Fruit fly (Drosophila melanogaster): ENCODE results near the gene tHMG2.

Gene tHMG2

dm6 chr3R:22465984-22466530 is 26.7 kb upstream of the tHMG2 start, which contains the start of gene Pebp1:
TSS of gene Pebp1 (plus strand) at chr3R:22466034.
- TF ChIP-seq ttk (optimal IDR thresholded peaks at IDR 0.05) (no peak), Sin3A (optimal IDR thresholded peaks at IDR 0.05) (no peak), psq (optimal IDR thresholded peaks at IDR 0.05) (no peak), h (optimal IDR thresholded peaks at IDR 0.05) (no peak), insv (optimal IDR thresholded peaks at IDR 0.05) (no peak), Myc (optimal IDR thresholded peaks at IDR 0.05) (no peak)

dm6 chr3R:22467939-22468571 is 24.7 kb upstream of the tHMG2 start, which contains the start of the genes CG5377 and Nrx-1:
TSS of gene CG5377 (minus strand) at chr3R:22468157.
TSS of gene Nrx-1 (plus strand) at chr3R:22468512.
- TF ChIP-seq ttk (optimal IDR thresholded peaks at IDR 0.05), result no peak
- no peak for TF ChIP-seq h (optimal IDR thresholded peaks at IDR 0.05)
- no peak for TF ChIP-seq Sin3A (optimal IDR thresholded peaks at IDR 0.05)
- no peak for TF ChIP-seq psq (optimal IDR thresholded peaks at IDR 0.05)
- no peak for TF ChIP-seq insv (optimal IDR thresholded peaks at IDR 0.05)

DNA sequence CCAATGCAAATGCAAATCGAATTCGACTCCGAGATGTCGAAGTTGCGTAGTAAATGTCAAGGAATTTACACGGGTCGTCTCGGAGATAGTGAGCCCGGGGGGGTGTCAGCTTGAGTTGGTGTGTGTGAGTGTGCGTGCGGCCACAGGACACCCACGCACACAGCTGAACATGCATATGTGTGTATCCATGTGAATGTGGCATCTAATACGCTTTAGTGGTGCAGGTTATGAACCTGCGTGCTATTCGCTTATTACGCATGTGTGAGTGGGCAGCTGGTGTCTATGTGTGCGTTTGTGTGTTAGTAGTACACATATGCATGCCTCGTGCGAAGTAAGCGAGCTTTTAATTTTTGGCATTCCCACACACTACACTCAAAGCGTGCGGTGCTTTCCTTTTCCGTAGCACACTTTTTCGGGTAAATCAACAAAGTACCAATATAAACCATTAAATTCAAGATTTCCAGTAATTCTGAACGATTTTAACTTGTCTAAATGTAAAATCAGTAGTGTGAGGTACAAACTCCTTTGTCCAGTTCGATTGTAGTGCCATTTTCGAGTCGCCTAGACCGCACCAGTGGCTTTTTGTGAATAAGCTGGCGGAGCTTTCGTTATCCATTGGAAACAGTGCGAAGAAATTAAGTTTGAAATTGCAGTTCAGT is 23.8 kb upstream of the tHMG2 start:
- TF ChIP-seq h (optimal IDR thresholded peaks at IDR 0.05) (no peak), ttk (optimal IDR thresholded peaks at IDR 0.05) (no peak), Sin3A (optimal IDR thresholded peaks at IDR 0.05) (no peak), psq (optimal IDR thresholded peaks at IDR 0.05) (no peak), insv (optimal IDR thresholded peaks at IDR 0.05) (no peak), Myc (optimal IDR thresholded peaks at IDR 0.05) (no peak)

- TF ChIP-seq Myc (optimal IDR thresholded peaks at IDR 0.05) (no peak), ttk (optimal IDR thresholded peaks at IDR 0.05) (no peak), h (optimal IDR thresholded peaks at IDR 0.05) (no peak), insv (optimal IDR thresholded peaks at IDR 0.05) (no peak), Sin3A (optimal IDR thresholded peaks at IDR 0.05) (no peak), psq (optimal IDR thresholded peaks at IDR 0.05) (no peak)
Observed at dm6 chr3R:22470064-22470463, 22.7 kb upstream of the tHMG2 start.

DNA sequence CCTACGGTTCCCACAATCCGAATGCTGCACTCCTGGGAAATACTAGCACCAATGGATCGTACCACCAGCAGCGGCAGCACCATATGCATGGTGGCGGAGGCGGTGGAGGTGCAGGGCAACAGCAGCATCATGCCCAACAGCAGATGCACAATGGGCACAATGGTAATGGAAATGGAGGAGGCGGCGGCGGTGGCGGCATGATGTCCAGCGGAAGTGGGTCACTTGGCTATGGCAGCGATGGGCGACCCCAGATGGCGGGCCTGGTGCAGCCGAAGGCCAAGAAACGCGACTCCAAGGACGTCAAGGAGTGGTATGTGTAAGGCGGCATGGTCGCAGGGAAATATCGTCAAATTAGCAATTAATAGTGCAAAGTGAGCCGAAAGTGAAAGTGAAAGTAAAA is 9.2 kb upstream of the tHMG2 start:
- TF ChIP-seq insv (optimal IDR thresholded peaks at IDR 0.05) (no peak), psq (optimal IDR thresholded peaks at IDR 0.05) (no peak), ttk (optimal IDR thresholded peaks at IDR 0.05) (no peak)

- TF ChIP-seq Myc (optimal IDR thresholded peaks at IDR 0.05), result no peak
- no peak for TF ChIP-seq insv (optimal IDR thresholded peaks at IDR 0.05)
Observed at dm6 chr3R:22487037-22487492, 5.7 kb upstream of the tHMG2 start, which contains the start of gene Pfdn5. TSS of gene Pfdn5 (plus strand) at chr3R:22487039.

- TF ChIP-seq ttk (optimal IDR thresholded peaks at IDR 0.05) (no peak), h (optimal IDR thresholded peaks at IDR 0.05) (no peak), psq (optimal IDR thresholded peaks at IDR 0.05) (no peak), Sin3A (optimal IDR thresholded peaks at IDR 0.05) (no peak), Myc (optimal IDR thresholded peaks at IDR 0.05) (no peak), insv (optimal IDR thresholded peaks at IDR 0.05) (no peak)
Observed at dm6 chr3R:22488855-22489254, 3.9 kb upstream of the tHMG2 start, which contains the start of gene CG5376. TSS of gene CG5376 (minus strand) at chr3R:22488955.

dm6 chr3R:22491088-22491879 is 1.5 kb upstream of the tHMG2 start, which contains the start of the genes CCT1 and tHMG1:
TSS of gene CCT1 (minus strand) at chr3R:22491439.
TSS of gene tHMG1 (plus strand) at chr3R:22491829.
- TF ChIP-seq insv (optimal IDR thresholded peaks at IDR 0.05) (no peak), Myc (optimal IDR thresholded peaks at IDR 0.05) (no peak), Sin3A (optimal IDR thresholded peaks at IDR 0.05) (no peak), ttk (optimal IDR thresholded peaks at IDR 0.05) (no peak), h (optimal IDR thresholded peaks at IDR 0.05) (no peak), psq (optimal IDR thresholded peaks at IDR 0.05) (no peak)

- no peak for TF ChIP-seq psq (optimal IDR thresholded peaks at IDR 0.05)
- TF ChIP-seq insv (optimal IDR thresholded peaks at IDR 0.05), result no peak
- TF ChIP-seq ttk (optimal IDR thresholded peaks at IDR 0.05), result no peak
- no peak for TF ChIP-seq h (optimal IDR thresholded peaks at IDR 0.05)
- TF ChIP-seq Sin3A (optimal IDR thresholded peaks at IDR 0.05), result no peak
- TF ChIP-seq Myc (optimal IDR thresholded peaks at IDR 0.05), result no peak
Observed at dm6 chr3R:22494523-22495309, 2.0 kb downstream of the tHMG2 start.

DNA sequence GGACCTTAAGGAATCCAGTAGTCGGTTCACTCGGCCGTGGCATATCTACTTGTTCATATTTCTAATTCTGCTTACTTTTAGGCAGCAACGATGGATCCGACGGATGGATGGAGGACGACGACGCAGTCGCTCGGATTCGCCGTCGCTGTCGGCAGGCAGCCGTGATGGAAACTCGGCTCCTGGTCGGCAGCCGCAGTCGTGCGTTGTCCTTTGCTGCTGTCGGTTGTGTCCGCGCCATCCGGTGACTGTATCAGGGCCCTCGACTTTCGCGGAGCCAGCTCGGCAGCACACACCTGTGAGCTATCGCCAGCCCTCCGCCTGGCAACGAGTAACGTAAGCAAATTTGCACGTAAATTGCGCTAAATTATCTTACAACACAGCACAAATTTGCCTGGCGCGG is 4.3 kb downstream of the tHMG2 start, which contains the start of gene Octbeta1R:
Octbeta1R (plus strand) TSS at position 191 of the 400 bp plus-strand sequence.
- TF ChIP-seq Myc (optimal IDR thresholded peaks at IDR 0.05), result no peak
- no peak for TF ChIP-seq insv (optimal IDR thresholded peaks at IDR 0.05)
- no peak for TF ChIP-seq h (optimal IDR thresholded peaks at IDR 0.05)
- TF ChIP-seq ttk (optimal IDR thresholded peaks at IDR 0.05), result no peak
- TF ChIP-seq psq (optimal IDR thresholded peaks at IDR 0.05), result no peak
- no peak for TF ChIP-seq Sin3A (optimal IDR thresholded peaks at IDR 0.05)

DNA sequence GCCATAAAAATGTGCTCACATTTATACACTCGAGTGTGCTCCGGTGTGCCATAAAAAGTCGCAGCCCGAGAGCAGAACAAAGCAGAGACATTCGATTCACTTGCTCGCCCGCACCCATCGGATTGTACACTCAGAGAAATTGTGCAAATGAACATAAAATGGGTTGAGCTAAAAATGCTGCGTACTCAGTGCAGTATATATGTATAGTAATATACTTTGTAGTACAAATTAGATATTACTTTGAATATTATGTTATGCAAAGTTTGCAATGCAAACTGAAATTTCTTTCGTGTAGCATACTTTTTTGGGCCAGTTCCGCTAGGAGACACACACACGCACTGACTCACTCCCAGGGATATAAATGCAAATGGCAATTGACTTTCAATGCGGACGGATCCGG is 10.9 kb downstream of the tHMG2 start:
- no peak for TF ChIP-seq Sin3A (optimal IDR thresholded peaks at IDR 0.05)
- TF ChIP-seq insv (optimal IDR thresholded peaks at IDR 0.05), result no peak
- TF ChIP-seq Myc (optimal IDR thresholded peaks at IDR 0.05), result no peak
- no peak for TF ChIP-seq psq (optimal IDR thresholded peaks at IDR 0.05)
- TF ChIP-seq ttk (optimal IDR thresholded peaks at IDR 0.05), result no peak
- TF ChIP-seq h (optimal IDR thresholded peaks at IDR 0.05), result no peak
